Fruit fly (Drosophila melanogaster): ENCODE data around the gene CG5381.

dm6 chr2L:10341405-10341804 lies 18.5 kb upstream of the CG5381 start, which contains the start of gene CG31715:
- TF ChIP-seq h (optimal IDR thresholded peaks at IDR 0.05) (no peak), psq (optimal IDR thresholded peaks at IDR 0.05) (no peak), Sin3A (optimal IDR thresholded peaks at IDR 0.05) (no peak), ttk (optimal IDR thresholded peaks at IDR 0.05) (no peak)
